Worm (Caenorhabditis elegans) whole organism, L3 larva: ENCODE results near the gene F09E5.8.

Source experiments
- R02D3.7 ChIP-seq: fragments of 150-350 bp; optimal IDR thresholded peaks from 2 replicates; lab custom pipeline; 2014; ENCODE audit warnings: missing biosample characterization, missing genetic modification characterization
- ZK546.5 ChIP-seq: sonication (generic microtip); optimal IDR thresholded peaks from 2 replicates; lab custom pipeline; 2017; ENCODE audit warnings: missing biosample characterization, missing genetic modification characterization
- aly-2 ChIP-seq: fragments of 150-350 bp; optimal IDR thresholded peaks from 2 replicates; lab custom pipeline; 2014; ENCODE audit warnings: missing biosample characterization, missing genetic modification characterization
- ama-1 ChIP-seq: fragments of 150-350 bp; optimal IDR thresholded peaks from 2 replicates; lab custom pipeline; 2018
- ceh-16 ChIP-seq: sonication (generic microtip); optimal IDR thresholded peaks from 2 replicates; lab custom pipeline; 2017; ENCODE audit warnings: missing biosample characterization, missing genetic modification characterization
- ceh-28 ChIP-seq: fragments of 150-350 bp; optimal IDR thresholded peaks from 2 replicates; lab custom pipeline; 2014; ENCODE audit warnings: missing biosample characterization, missing genetic modification reagents, missing genetic modification characterization
- ceh-82 ChIP-seq: fragments of 150-350 bp; optimal IDR thresholded peaks from 2 replicates; lab custom pipeline; 2014; ENCODE audit warnings: missing biosample characterization, missing genetic modification characterization
- ceh-9 ChIP-seq: sonication (generic microtip); optimal IDR thresholded peaks from 2 replicates; lab custom pipeline; 2018; ENCODE audit warnings: missing biosample characterization, missing genetic modification characterization
- egl-27 ChIP-seq: sonication (generic microtip); optimal IDR thresholded peaks from 4 replicates; lab custom pipeline; 2017; ENCODE audit warnings: missing biosample characterization, missing genetic modification reagents, missing genetic modification characterization
- egl-5 ChIP-seq: fragments of 150-350 bp; optimal IDR thresholded peaks from 2 replicates; lab custom pipeline; 2017; ENCODE audit warnings: missing biosample characterization, missing genetic modification reagents, missing genetic modification characterization, inconsistent platforms
- elt-2 ChIP-seq: sonication (generic microtip); optimal IDR thresholded peaks from 2 replicates; lab custom pipeline; 2016; ENCODE audit warnings: missing genetic modification reagents, mild to moderate bottlenecking, missing genetic modification characterization, missing compliant biosample characterization
- elt-3 ChIP-seq, 3 experiments: fragments of 150-350 bp in 1 of 3; sonication (generic microtip) in 2 of 3; optimal IDR thresholded peaks; 2 replicates in 2 of 3; 4 replicates in 1 of 3; lab custom pipeline; 2014 to 2017; ENCODE audit warnings: missing biosample characterization in 3 of 3, missing genetic modification characterization in 3 of 3
- fkh-10 ChIP-seq: sonication (generic microtip); optimal IDR thresholded peaks from 2 replicates; lab custom pipeline; 2017; ENCODE audit warnings: missing biosample characterization, missing genetic modification reagents, missing genetic modification characterization
- hmg-11 ChIP-seq: sonication (generic microtip); optimal IDR thresholded peaks from 2 replicates; lab custom pipeline; 2016; ENCODE audit warnings: missing genetic modification characterization, missing compliant biosample characterization
- jun-1 ChIP-seq: fragments of 150-350 bp; optimal IDR thresholded peaks from 2 replicates; lab custom pipeline; 2014; ENCODE audit warnings: missing biosample characterization, missing genetic modification reagents, missing genetic modification characterization
- lsy-12 ChIP-seq: sonication (generic microtip); optimal IDR thresholded peaks from 2 replicates; lab custom pipeline; 2016; ENCODE audit warnings: mild to moderate bottlenecking, missing genetic modification characterization, missing compliant biosample characterization
- mdl-1 ChIP-seq: fragments of 150-350 bp; optimal IDR thresholded peaks from 2 replicates; lab custom pipeline; 2014; ENCODE audit warnings: missing biosample characterization, missing genetic modification characterization
- mml-1 ChIP-seq: fragments of 150-350 bp; sonication (generic microtip); optimal IDR thresholded peaks from 3 replicates; lab custom pipeline; 2014; ENCODE audit warnings: missing biosample characterization, missing genetic modification characterization
- nfya-1 ChIP-seq: sonication (generic microtip); optimal IDR thresholded peaks from 2 replicates; lab custom pipeline; 2017; ENCODE audit warnings: missing genetic modification characterization, mild to moderate bottlenecking, missing compliant biosample characterization, antibody characterized with exemption, moderate library complexity; ENCODE audit not compliant: insufficient read depth
- nhr-11 ChIP-seq: fragments of 150-350 bp; optimal IDR thresholded peaks from 2 replicates; lab custom pipeline; 2014; ENCODE audit warnings: missing biosample characterization, missing genetic modification characterization
- nhr-23 ChIP-seq: fragments of 150-350 bp; optimal IDR thresholded peaks from 2 replicates; lab custom pipeline; 2014; ENCODE audit warnings: missing biosample characterization, missing genetic modification reagents, missing genetic modification characterization
- nhr-25 ChIP-seq: sonication (generic microtip); optimal IDR thresholded peaks from 2 replicates; lab custom pipeline; 2017; ENCODE audit warnings: missing biosample characterization, missing genetic modification characterization
- nhr-28 ChIP-seq: fragments of 150-350 bp; optimal IDR thresholded peaks from 2 replicates; lab custom pipeline; 2014; ENCODE audit warnings: missing biosample characterization, missing genetic modification characterization
- nhr-43 ChIP-seq: sonication (generic microtip); optimal IDR thresholded peaks from 2 replicates; lab custom pipeline; 2016; ENCODE audit warnings: mild to moderate bottlenecking, missing genetic modification characterization, missing compliant biosample characterization; ENCODE audit not compliant: poor library complexity, severe bottlenecking
- nhr-67 ChIP-seq: fragments of 150-350 bp; optimal IDR thresholded peaks from 2 replicates; lab custom pipeline; 2014; ENCODE audit warnings: missing biosample characterization, missing genetic modification characterization
- nhr-76 ChIP-seq: fragments of 150-350 bp; sonication (generic microtip); optimal IDR thresholded peaks from 5 replicates; lab custom pipeline; 2014; ENCODE audit warnings: missing biosample characterization, missing genetic modification characterization
- nhr-77 ChIP-seq: fragments of 150-350 bp; optimal IDR thresholded peaks from 2 replicates; lab custom pipeline; 2014; ENCODE audit warnings: missing biosample characterization, missing genetic modification characterization
- pha-4 ChIP-seq: fragments of 150-350 bp; optimal IDR thresholded peaks from 2 replicates; lab custom pipeline; 2014; ENCODE audit warnings: missing biosample characterization, missing genetic modification reagents, missing genetic modification characterization
- snpc-4 ChIP-seq: fragments of 150-350 bp; optimal IDR thresholded peaks from 2 replicates; lab custom pipeline; 2014; ENCODE audit warnings: missing biosample characterization, missing genetic modification characterization
- unc-39 ChIP-seq: sonication (generic microtip); optimal IDR thresholded peaks from 4 replicates; lab custom pipeline; 2017; ENCODE audit warnings: missing biosample characterization, missing genetic modification characterization
- unc-62 ChIP-seq: fragments of 150-350 bp; sonication (generic microtip); optimal IDR thresholded peaks from 4 replicates; lab custom pipeline; 2014; ENCODE audit warnings: missing biosample characterization, missing genetic modification reagents, missing genetic modification characterization
- zag-1 ChIP-seq: fragments of 150-350 bp; optimal IDR thresholded peaks from 2 replicates; lab custom pipeline; 2014; ENCODE audit warnings: missing biosample characterization, missing genetic modification characterization
- ztf-11 ChIP-seq: fragments of 150-350 bp; optimal IDR thresholded peaks from 2 replicates; lab custom pipeline; 2014; ENCODE audit warnings: missing biosample characterization, missing genetic modification characterization
- ztf-4 ChIP-seq: fragments of 150-350 bp; optimal IDR thresholded peaks from 2 replicates; lab custom pipeline; 2014; ENCODE audit warnings: missing biosample characterization, missing genetic modification characterization

Gene F09E5.8

DNA sequence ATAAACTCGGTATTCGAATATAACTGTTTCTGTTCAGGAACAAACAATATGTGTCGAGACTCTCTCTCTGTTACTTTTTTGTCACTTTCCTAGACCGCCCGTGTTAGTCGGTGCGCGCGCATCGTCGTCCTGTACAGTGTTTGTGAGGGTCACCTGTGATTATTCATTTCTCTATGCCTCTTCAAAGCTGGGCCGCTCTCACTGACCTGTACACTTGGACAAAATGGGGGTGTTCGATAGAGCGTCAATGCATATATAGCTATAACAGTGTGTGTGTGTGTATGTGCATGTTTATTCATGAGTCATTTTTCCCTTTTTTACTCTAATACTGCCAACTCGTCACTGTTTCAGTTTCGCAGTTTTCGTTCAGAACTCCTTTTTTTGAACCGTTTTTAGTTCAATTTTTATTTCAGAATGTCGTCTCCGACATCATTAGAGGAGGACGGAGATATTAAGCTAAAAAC is 29.2 kb downstream of the F09E5.8 start, which contains the start of gene pkc-3 (continued):
- TF ChIP-seq elt-3 (tag; optimal IDR thresholded peaks at IDR 0.05; lab: Kevin White, UChicago) (peak in 2 of 3 experiments; percentile 17 to 30), nfya-1 (peak; percentile 53), unc-39 (tag; lab: Kevin White, UChicago) (no peak), ztf-11 (tag; lab: Kevin White, UChicago) (no peak), mml-1 (tag; lab: Kevin White, UChicago) (no peak), pha-4 (tag; lab: Kevin White, UChicago) (peak; percentile 94), fkh-10 (GFP tag; lab: Kevin White, UChicago) (no peak), ZK546.5 (no peak), ztf-4 (tag; lab: Kevin White, UChicago) (peak; percentile 26), aly-2 (no peak), ceh-28 (peak; percentile 37), nhr-77 (tag; lab: Kevin White, UChicago) (no peak), ceh-82 (tag; lab: Kevin White, UChicago) (no peak), nhr-28 (tag; lab: Kevin White, UChicago) (no peak), nhr-76 (tag; lab: Kevin White, UChicago) (no peak), mdl-1 (tag; lab: Kevin White, UChicago) (no peak), ceh-16 (tag; lab: Kevin White, UChicago) (no peak), egl-27 (tag; lab: Kevin White, UChicago) (no peak), nhr-25 (peak; percentile 98), egl-5 (tag; lab: Kevin White, UChicago) (no peak), R02D3.7 (tag; lab: Kevin White, UChicago) (peak; percentile 7), snpc-4 (peak; percentile 18)

DNA sequence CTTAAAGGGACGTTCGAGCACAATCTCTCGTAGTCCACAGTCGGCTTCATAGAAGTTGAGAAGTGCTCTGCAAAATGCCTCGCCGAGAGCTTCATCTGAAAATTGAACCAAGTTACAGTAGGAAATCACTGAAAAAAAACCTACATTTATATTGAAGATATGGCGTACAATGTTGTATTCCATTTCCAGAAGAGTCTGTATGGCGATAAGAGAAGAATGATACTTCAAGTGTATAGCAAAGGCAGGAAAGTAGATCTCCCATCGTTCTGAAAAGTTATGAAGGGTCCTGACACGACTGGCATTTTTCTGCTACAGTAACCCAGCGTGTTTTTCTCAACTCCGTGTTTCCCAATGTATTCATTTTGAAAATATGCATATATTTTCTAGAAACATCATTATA is 33.8 kb downstream of the F09E5.8 start:
- TF ChIP-seq nhr-43 (tag; lab: Kevin White, UChicago): peak; percentile 8
- TF ChIP-seq nhr-11: no peak
- no peak for TF ChIP-seq elt-2 (tag; lab: Kevin White, UChicago)
- TF ChIP-seq jun-1 (tag; lab: Kevin White, UChicago): no peak
- no peak for TF ChIP-seq hmg-11 (tag; lab: Kevin White, UChicago)
- no peak for TF ChIP-seq lsy-12 (tag; lab: Kevin White, UChicago)
- TF ChIP-seq egl-27 (tag; lab: Kevin White, UChicago): no peak
- no peak for TF ChIP-seq R02D3.7 (tag; lab: Kevin White, UChicago)
- TF ChIP-seq ceh-9 (tag; lab: Kevin White, UChicago): no peak
- TF ChIP-seq fkh-10 (GFP tag; lab: Kevin White, UChicago): no peak
- TF ChIP-seq nhr-23 (tag; lab: Kevin White, UChicago): peak; percentile 0

DNA sequence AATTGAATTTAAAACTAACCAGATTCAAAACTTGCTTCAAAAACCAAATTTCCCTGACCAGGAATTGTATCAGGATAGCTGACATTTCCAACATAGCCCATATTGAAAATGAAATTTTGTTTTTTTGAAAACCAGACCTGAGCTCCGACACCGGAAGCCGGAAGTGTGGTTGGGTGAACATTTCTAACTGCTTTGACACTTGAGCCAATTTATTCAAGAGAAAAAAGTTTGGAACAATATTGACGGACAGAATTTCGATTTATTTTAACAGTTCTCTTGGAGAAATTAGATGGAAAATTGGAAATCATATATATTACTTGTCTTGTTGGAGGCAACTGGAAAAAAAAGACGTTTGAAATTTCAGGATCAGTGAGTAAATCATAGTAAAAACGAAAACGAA is 36.7 kb downstream of the F09E5.8 start, which contains the start of gene ccpp-6:
Gene ccpp-6, minus strand, starts transcription at position 101 of the 400 bp plus-strand sequence.
- TF ChIP-seq egl-5 (tag; lab: Kevin White, UChicago) (no peak), elt-2 (tag; lab: Kevin White, UChicago) (peak; percentile 3), nhr-67 (no peak), zag-1 (tag; lab: Kevin White, UChicago) (no peak), elt-3 (tag; optimal IDR thresholded peaks at IDR 0.05; lab: Kevin White, UChicago) (no peak)
- TF ChIP-seq, all 47 proteins: peak for 1

DNA sequence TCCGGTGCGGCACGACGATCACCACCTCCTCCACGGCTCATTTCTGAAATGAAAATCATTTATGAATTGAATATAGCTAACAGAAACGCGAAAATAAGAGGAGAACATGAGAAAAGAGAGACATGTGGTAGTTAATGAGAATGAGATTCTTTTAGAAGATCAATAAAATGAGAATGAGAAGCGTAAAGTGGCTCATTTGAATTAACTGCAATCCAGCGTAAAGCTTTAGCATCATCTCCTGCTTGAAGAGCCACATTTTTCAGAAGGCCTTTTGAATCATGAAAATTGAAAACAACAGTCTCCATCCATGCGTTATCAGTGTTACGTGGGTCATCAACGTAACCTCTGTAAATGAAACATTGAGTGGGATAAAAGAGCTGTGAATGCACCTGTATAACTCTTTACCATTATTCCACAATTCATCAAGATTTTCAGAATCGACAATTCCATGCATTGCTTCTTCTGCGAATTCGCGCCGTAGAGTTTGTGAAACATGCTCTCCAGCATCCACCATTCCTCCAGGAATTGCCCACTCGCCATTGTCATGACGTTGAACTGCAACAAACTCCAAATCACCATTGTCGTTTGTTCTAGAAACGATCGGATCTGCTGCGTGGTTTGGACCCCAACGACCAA is 38.4 kb downstream of the F09E5.8 start, which contains the start of gene rsp-4:
Gene rsp-4, minus strand, starts transcription at position 51 of the 636 bp plus-strand sequence.
- no peak for TF ChIP-seq R02D3.7 (tag; lab: Kevin White, UChicago)
- TF ChIP-seq ztf-11 (tag; lab: Kevin White, UChicago): no peak
- no peak for TF ChIP-seq unc-62 (GFP tag; lab: Kevin White, UChicago)
- no peak for TF ChIP-seq nfya-1
- TF ChIP-seq nhr-43 (tag; lab: Kevin White, UChicago): no peak
- no peak for TF ChIP-seq mml-1 (tag; lab: Kevin White, UChicago)
- TF ChIP-seq nhr-23 (tag; lab: Kevin White, UChicago): no peak
- no peak for TF ChIP-seq ama-1 (lab: Kevin White, UChicago)
- no peak for TF ChIP-seq nhr-67
- TF ChIP-seq ceh-28: no peak
- TF ChIP-seq hmg-11 (tag; lab: Kevin White, UChicago): no peak
- no peak for TF ChIP-seq ceh-9 (tag; lab: Kevin White, UChicago)
- TF ChIP-seq lsy-12 (tag; lab: Kevin White, UChicago): no peak
- TF ChIP-seq nhr-28 (tag; lab: Kevin White, UChicago): no peak
- no peak for TF ChIP-seq nhr-77 (tag; lab: Kevin White, UChicago)
- no peak for TF ChIP-seq nhr-76 (tag; lab: Kevin White, UChicago)
- TF ChIP-seq, all 47 proteins: peak for 0
